Worm (Caenorhabditis elegans) whole organism, L1 larva: ENCODE data around the gene C34B4.2.

Source experiments
- ama-1 ChIP-seq: fragments of 150-350 bp; optimal IDR thresholded peaks from 2 replicates; lab custom pipeline; 2014
- elt-2 ChIP-seq: sonication (generic microtip); optimal IDR thresholded peaks from 2 replicates; lab custom pipeline; 2016; ENCODE audit warnings: missing genetic modification characterization, mild to moderate bottlenecking, inconsistent platforms, missing compliant biosample characterization, missing genetic modification reagents

- TF ChIP-seq elt-2 (tag; lab: Kevin White, UChicago) (no peak), ama-1 (lab: Kevin White, UChicago) (no peak)
Observed at ce11 chrV:13053635-13054034, 29.2 kb upstream of the C34B4.2 start, which contains the start of gene srr-1.
